Worm (Caenorhabditis elegans) whole organism, L3 larva: ENCODE results near the gene R53.5.

ENCODE experiments used
- ZK546.5 ChIP-seq: sonication (generic microtip); optimal IDR thresholded peaks from 2 replicates; lab custom pipeline; 2017; ENCODE audit warnings: missing biosample characterization, missing genetic modification characterization
- ama-1 ChIP-seq: fragments of 150-350 bp; optimal IDR thresholded peaks from 2 replicates; lab custom pipeline; 2018
- ceh-16 ChIP-seq: sonication (generic microtip); optimal IDR thresholded peaks from 2 replicates; lab custom pipeline; 2017; ENCODE audit warnings: missing biosample characterization, missing genetic modification characterization
- ceh-28 ChIP-seq: fragments of 150-350 bp; optimal IDR thresholded peaks from 2 replicates; lab custom pipeline; 2014; ENCODE audit warnings: missing biosample characterization, missing genetic modification reagents, missing genetic modification characterization
- ceh-9 ChIP-seq: sonication (generic microtip); optimal IDR thresholded peaks from 2 replicates; lab custom pipeline; 2018; ENCODE audit warnings: missing biosample characterization, missing genetic modification characterization
- daf-12 ChIP-seq: fragments of 150-350 bp; optimal IDR thresholded peaks from 2 replicates; lab custom pipeline; 2014; ENCODE audit warnings: missing biosample characterization, missing genetic modification reagents, missing genetic modification characterization
- egl-5 ChIP-seq: fragments of 150-350 bp; optimal IDR thresholded peaks from 2 replicates; lab custom pipeline; 2017; ENCODE audit warnings: missing biosample characterization, missing genetic modification reagents, missing genetic modification characterization, inconsistent platforms
- elt-1 ChIP-seq: fragments of 150-350 bp; optimal IDR thresholded peaks from 2 replicates; lab custom pipeline; 2014; ENCODE audit warnings: missing biosample characterization, missing genetic modification characterization
- elt-2 ChIP-seq: sonication (generic microtip); optimal IDR thresholded peaks from 2 replicates; lab custom pipeline; 2016; ENCODE audit warnings: missing genetic modification reagents, mild to moderate bottlenecking, missing genetic modification characterization, missing compliant biosample characterization
- elt-3 ChIP-seq, 3 experiments: fragments of 150-350 bp in 1 of 3; sonication (generic microtip) in 2 of 3; optimal IDR thresholded peaks; 2 replicates in 2 of 3; 4 replicates in 1 of 3; lab custom pipeline; 2014 to 2017; ENCODE audit warnings: missing biosample characterization in 3 of 3, missing genetic modification characterization in 3 of 3
- eor-1 ChIP-seq, 2 experiments: fragments of 150-350 bp; optimal IDR thresholded peaks; 2 replicates each; lab custom pipeline; 2014 to 2018; ENCODE audit warnings: missing biosample characterization in 2 of 2, missing genetic modification characterization in 2 of 2
- fkh-10 ChIP-seq: sonication (generic microtip); optimal IDR thresholded peaks from 2 replicates; lab custom pipeline; 2017; ENCODE audit warnings: missing biosample characterization, missing genetic modification reagents, missing genetic modification characterization
- fkh-2 ChIP-seq: fragments of 150-350 bp; optimal IDR thresholded peaks from 2 replicates; lab custom pipeline; 2014; ENCODE audit warnings: missing biosample characterization, missing genetic modification reagents, missing genetic modification characterization
- fos-1 ChIP-seq: fragments of 150-350 bp; optimal IDR thresholded peaks from 2 replicates; lab custom pipeline; 2014; ENCODE audit warnings: missing biosample characterization, missing genetic modification characterization
- hmg-11 ChIP-seq: sonication (generic microtip); optimal IDR thresholded peaks from 2 replicates; lab custom pipeline; 2016; ENCODE audit warnings: missing genetic modification characterization, missing compliant biosample characterization
- jun-1 ChIP-seq: fragments of 150-350 bp; optimal IDR thresholded peaks from 2 replicates; lab custom pipeline; 2014; ENCODE audit warnings: missing biosample characterization, missing genetic modification reagents, missing genetic modification characterization
- lin-39 ChIP-seq: fragments of 150-350 bp; optimal IDR thresholded peaks from 2 replicates; lab custom pipeline; 2018; ENCODE audit warnings: missing biosample characterization, missing genetic modification reagents, missing genetic modification characterization
- lsy-12 ChIP-seq: sonication (generic microtip); optimal IDR thresholded peaks from 2 replicates; lab custom pipeline; 2016; ENCODE audit warnings: mild to moderate bottlenecking, missing genetic modification characterization, missing compliant biosample characterization
- mdl-1 ChIP-seq: fragments of 150-350 bp; optimal IDR thresholded peaks from 2 replicates; lab custom pipeline; 2014; ENCODE audit warnings: missing biosample characterization, missing genetic modification characterization
- nfya-1 ChIP-seq: sonication (generic microtip); optimal IDR thresholded peaks from 2 replicates; lab custom pipeline; 2017; ENCODE audit warnings: missing genetic modification characterization, mild to moderate bottlenecking, missing compliant biosample characterization, antibody characterized with exemption, moderate library complexity; ENCODE audit not compliant: insufficient read depth
- nhr-11 ChIP-seq: fragments of 150-350 bp; optimal IDR thresholded peaks from 2 replicates; lab custom pipeline; 2014; ENCODE audit warnings: missing biosample characterization, missing genetic modification characterization
- nhr-12 ChIP-seq: fragments of 150-350 bp; optimal IDR thresholded peaks from 2 replicates; lab custom pipeline; 2014; ENCODE audit warnings: missing biosample characterization, missing genetic modification characterization
- nhr-23 ChIP-seq: fragments of 150-350 bp; optimal IDR thresholded peaks from 2 replicates; lab custom pipeline; 2014; ENCODE audit warnings: missing biosample characterization, missing genetic modification reagents, missing genetic modification characterization
- nhr-237 ChIP-seq: fragments of 150-350 bp; optimal IDR thresholded peaks from 2 replicates; lab custom pipeline; 2014; ENCODE audit warnings: missing biosample characterization, missing genetic modification characterization
- nhr-25 ChIP-seq: sonication (generic microtip); optimal IDR thresholded peaks from 2 replicates; lab custom pipeline; 2017; ENCODE audit warnings: missing biosample characterization, missing genetic modification characterization
- nhr-28 ChIP-seq: fragments of 150-350 bp; optimal IDR thresholded peaks from 2 replicates; lab custom pipeline; 2014; ENCODE audit warnings: missing biosample characterization, missing genetic modification characterization
- nhr-77 ChIP-seq: fragments of 150-350 bp; optimal IDR thresholded peaks from 2 replicates; lab custom pipeline; 2014; ENCODE audit warnings: missing biosample characterization, missing genetic modification characterization
- pha-4 ChIP-seq: fragments of 150-350 bp; optimal IDR thresholded peaks from 2 replicates; lab custom pipeline; 2014; ENCODE audit warnings: missing biosample characterization, missing genetic modification reagents, missing genetic modification characterization
- pqm-1 ChIP-seq: fragments of 150-350 bp; optimal IDR thresholded peaks from 2 replicates; lab custom pipeline; 2017; ENCODE audit warnings: missing biosample characterization, missing genetic modification characterization, inconsistent platforms
- sea-2 ChIP-seq: fragments of 150-350 bp; sonication (generic microtip); optimal IDR thresholded peaks from 4 replicates; lab custom pipeline; 2014; ENCODE audit warnings: missing biosample characterization, missing genetic modification reagents, missing genetic modification characterization
- skn-1 ChIP-seq: fragments of 150-350 bp; optimal IDR thresholded peaks from 2 replicates; lab custom pipeline; 2014; ENCODE audit warnings: missing biosample characterization, missing genetic modification characterization
- tbx-2 ChIP-seq: sonication (generic microtip); optimal IDR thresholded peaks from 2 replicates; lab custom pipeline; 2016; ENCODE audit warnings: mild to moderate bottlenecking, missing genetic modification characterization, missing compliant biosample characterization
- unc-39 ChIP-seq: sonication (generic microtip); optimal IDR thresholded peaks from 4 replicates; lab custom pipeline; 2017; ENCODE audit warnings: missing biosample characterization, missing genetic modification characterization
- unc-62 ChIP-seq: fragments of 150-350 bp; sonication (generic microtip); optimal IDR thresholded peaks from 4 replicates; lab custom pipeline; 2014; ENCODE audit warnings: missing biosample characterization, missing genetic modification reagents, missing genetic modification characterization
- zag-1 ChIP-seq: fragments of 150-350 bp; optimal IDR thresholded peaks from 2 replicates; lab custom pipeline; 2014; ENCODE audit warnings: missing biosample characterization, missing genetic modification characterization
- ztf-11 ChIP-seq: fragments of 150-350 bp; optimal IDR thresholded peaks from 2 replicates; lab custom pipeline; 2014; ENCODE audit warnings: missing biosample characterization, missing genetic modification characterization
- ztf-4 ChIP-seq: fragments of 150-350 bp; optimal IDR thresholded peaks from 2 replicates; lab custom pipeline; 2014; ENCODE audit warnings: missing biosample characterization, missing genetic modification characterization

Gene R53.5

ce11 chrII:9965325-9965724 lies 5.0 kb downstream of the R53.5 start:
- TF ChIP-seq tbx-2 (tag; lab: Kevin White, UChicago) (peak; percentile 86), daf-12 (tag; lab: Kevin White, UChicago) (no peak), fkh-2 (tag; lab: Kevin White, UChicago) (no peak), pqm-1 (tag; lab: Kevin White, UChicago) (peak; percentile 56)

- TF ChIP-seq eor-1 (tag; optimal IDR thresholded peaks at IDR 0.05; lab: Kevin White, UChicago) (no peak), elt-2 (tag; lab: Kevin White, UChicago) (peak; percentile 31), jun-1 (tag; lab: Kevin White, UChicago) (no peak), unc-62 (GFP tag; lab: Kevin White, UChicago) (no peak), fkh-10 (no peak), nhr-23 (tag; lab: Kevin White, UChicago) (no peak), elt-3 (tag; optimal IDR thresholded peaks at IDR 0.05; lab: Kevin White, UChicago) (no peak)
Measured at ce11 chrII:9963808-9964207, 6.5 kb downstream of the R53.5 start.

- TF ChIP-seq fos-1 = no peak
- TF ChIP-seq nfya-1 = peak; percentile 38
Measured at ce11 chrII:9960127-9960526, 10.2 kb downstream of the R53.5 start.

ce11 chrII:9956116-9956515 lies 14.2 kb downstream of the R53.5 start:
- TF ChIP-seq fkh-2 (tag; lab: Kevin White, UChicago) (no peak), nhr-11 (tag; lab: Kevin White, UChicago) (peak; percentile 48), egl-5 (tag; lab: Kevin White, UChicago) (no peak), hmg-11 (tag; lab: Kevin White, UChicago) (no peak)

- TF ChIP-seq lsy-12 = no peak
- no peak for TF ChIP-seq elt-2 (tag; lab: Kevin White, UChicago)
- no peak for TF ChIP-seq ceh-16
- TF ChIP-seq nhr-11 (tag; lab: Kevin White, UChicago) = no peak
- TF ChIP-seq nhr-25 (tag; lab: Kevin White, UChicago) = no peak
- no peak for TF ChIP-seq lin-39
- no peak for TF ChIP-seq ama-1
- TF ChIP-seq pha-4 = no peak
- no peak for TF ChIP-seq hmg-11 (tag; lab: Kevin White, UChicago)
- no peak for TF ChIP-seq nhr-12 (tag; lab: Kevin White, UChicago)
- no peak for TF ChIP-seq ZK546.5 (tag; lab: Kevin White, UChicago)
- no peak for TF ChIP-seq ztf-4 (tag; lab: Kevin White, UChicago)
- TF ChIP-seq sea-2 (GFP tag; lab: Kevin White, UChicago) = no peak
- no peak for TF ChIP-seq jun-1 (tag; lab: Kevin White, UChicago)
- no peak for TF ChIP-seq nhr-77 (tag; lab: Kevin White, UChicago)
Measured at ce11 chrII:9954885-9955284, 15.4 kb downstream of the R53.5 start, which contains the start of gene egl-43. TSS of gene egl-43 (plus strand) at chrII:9955185.

ce11 chrII:9951846-9952245 lies 18.4 kb downstream of the R53.5 start:
- no peak for TF ChIP-seq nhr-28
- no peak for TF ChIP-seq fkh-10
- no peak for TF ChIP-seq nhr-11 (tag; lab: Kevin White, UChicago)
- TF ChIP-seq ZK546.5 (tag; lab: Kevin White, UChicago) = no peak
- TF ChIP-seq pha-4 = no peak
- no peak for TF ChIP-seq jun-1 (tag; lab: Kevin White, UChicago)
- TF ChIP-seq nhr-237 (tag; lab: Kevin White, UChicago) = no peak
- TF ChIP-seq nhr-23 (tag; lab: Kevin White, UChicago) = no peak
- TF ChIP-seq unc-39 (tag; lab: Kevin White, UChicago) = no peak
- no peak for TF ChIP-seq skn-1 (tag; lab: Kevin White, UChicago)
- no peak for TF ChIP-seq ceh-9 (tag; lab: Kevin White, UChicago)
- TF ChIP-seq ztf-11 (tag; lab: Kevin White, UChicago) = no peak
- TF ChIP-seq ceh-28 = no peak
- no peak for TF ChIP-seq pqm-1 (tag; lab: Kevin White, UChicago)
- TF ChIP-seq zag-1 (tag; lab: Kevin White, UChicago) = no peak
- TF ChIP-seq elt-1 (tag; lab: Kevin White, UChicago) = no peak
- no peak for TF ChIP-seq mdl-1
